Fruit fly (Drosophila melanogaster): ENCODE results near the gene Drsl2.

- TF ChIP-seq CG14655 (GFP tag; optimal IDR thresholded peaks at IDR 0.05) (no peak), D1 (tag; optimal IDR thresholded peaks at IDR 0.05) (peak; percentile 37)
Observed at dm6 chr3L:3288414-3288813, 25.7 kb upstream of the Drsl2 start.

Data from whole organism, pupa.